Fruit fly (Drosophila melanogaster) whole organism, pupa: ENCODE data around the gene CG13135.

ENCODE experiments used
- CG10348 ChIP-seq: fragments of 200-800 bp; sonication (Bioruptor generic); IDR thresholded peaks from 2 replicates; pipeline ENCODE4 v1.3.6; 2022; ENCODE audit warnings: missing biosample characterization, missing genetic modification characterization
- CG8301 ChIP-seq: fragments of 200-800 bp; sonication (Bioruptor generic); optimal IDR thresholded peaks from 2 replicates; lab custom pipeline; 2018; ENCODE audit warnings: missing biosample characterization, mild to moderate bottlenecking, missing genetic modification characterization
- CG9948 ChIP-seq: fragments of 200-800 bp; sonication (Bioruptor generic); optimal IDR thresholded peaks from 2 replicates; lab custom pipeline; 2018; ENCODE audit warnings: missing biosample characterization, mild to moderate bottlenecking, missing genetic modification characterization, moderate library complexity
- EcR ChIP-seq: fragments of 200-800 bp; sonication (Bioruptor generic); optimal IDR thresholded peaks from 3 replicates; lab custom pipeline; 2019; ENCODE audit warnings: missing biosample characterization, missing genetic modification characterization, mild to moderate bottlenecking, moderate library complexity, missing genetic modification reagents
- Pif1A ChIP-seq: fragments of 200-800 bp; sonication (Bioruptor generic); optimal IDR thresholded peaks from 3 replicates; lab custom pipeline; 2016; ENCODE audit warnings: missing biosample characterization, missing genetic modification characterization
- Pif1B ChIP-seq: fragments of 200-800 bp; sonication (Bioruptor generic); optimal IDR thresholded peaks from 3 replicates; lab custom pipeline; 2016; ENCODE audit warnings: missing biosample characterization, missing genetic modification characterization
- Snoo ChIP-seq: fragments of 200-800 bp; sonication (Bioruptor generic); optimal IDR thresholded peaks from 3 replicates; lab custom pipeline; 2017; ENCODE audit warnings: missing biosample characterization, mild to moderate bottlenecking, missing genetic modification characterization, inconsistent platforms

dm6 chr2L:10146723-10147475, 24.3 kb upstream of the CG13135 start:
- TF ChIP-seq CG8301 (tag; lab: Kevin White, UChicago) (no peak), Pif1B (GFP tag; lab: Kevin White, UChicago) (no peak), Pif1A (GFP tag; lab: Kevin White, UChicago) (no peak), CG9948 (tag; lab: Kevin White, UChicago) (no peak), EcR (GFP tag; lab: Kevin White, UChicago) (no peak), Snoo (no peak), CG10348 (GFP tag; lab: Robert Waterston, UW) (no peak)
